Worm (Caenorhabditis elegans) whole organism, L4/young adult: ENCODE measurements around the gene R01B10.3.

Source experiments
- dao-5 ChIP-seq: sonication (generic microtip); optimal IDR thresholded peaks from 2 replicates; lab custom pipeline; 2016; ENCODE audit warnings: missing genotype, missing genetic modification characterization, moderate library complexity, missing compliant biosample characterization
- him-1 ChIP-seq: sonication (generic microtip); optimal IDR thresholded peaks from 2 replicates; lab custom pipeline; 2016; ENCODE audit warnings: missing genotype, missing genetic modification reagents, missing genetic modification characterization, missing compliant biosample characterization

DNA sequence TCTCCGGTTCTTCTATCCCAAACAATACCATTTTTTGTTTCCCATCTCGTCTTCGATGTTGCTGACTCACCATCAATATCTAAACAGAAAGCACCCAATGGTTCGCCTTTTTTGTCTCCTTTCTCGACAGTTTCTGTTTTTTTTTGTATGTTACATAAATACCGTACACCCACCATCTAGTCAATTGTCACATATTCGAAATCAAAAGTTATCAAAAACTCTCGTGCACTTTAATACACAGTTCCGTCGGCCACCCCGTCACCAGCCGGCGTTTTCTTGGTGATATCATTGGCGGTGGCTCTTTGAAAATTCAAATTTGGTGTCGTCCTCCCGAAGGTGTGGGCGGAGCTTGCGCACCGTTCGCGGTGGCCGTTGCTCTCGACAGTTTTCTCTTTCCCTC lies 37.0 kb downstream of the R01B10.3 start:
- TF ChIP-seq him-1 (tag; lab: Kevin White, UChicago) (no peak), dao-5 (tag; lab: Kevin White, UChicago) (no peak)
